Fruit fly (Drosophila melanogaster) whole organism, embryonic: ENCODE results near the gene CG7650.
A peak's percentile ranks its signal among the peaks of the same experiment; 100 is the strongest.

Experiments
- Aef1 ChIP-seq: fragments of 200-800 bp; sonication (Bioruptor generic); IDR thresholded peaks from 3 replicates; pipeline ENCODE4 v1.3.6; 2022; ENCODE audit warnings: missing biosample characterization, missing genetic modification characterization
- B-H2 ChIP-seq: fragments of 200-800 bp; sonication (Bioruptor generic); optimal IDR thresholded peaks from 2 replicates; lab custom pipeline; 2018; ENCODE audit warnings: missing biosample characterization, mild to moderate bottlenecking, missing genetic modification characterization
- BEAF-32 ChIP-seq: fragments of 200-800 bp; sonication (Bioruptor generic); optimal IDR thresholded peaks from 3 replicates; lab custom pipeline; 2017; ENCODE audit warnings: missing biosample characterization, missing genetic modification characterization, mild to moderate bottlenecking, moderate library complexity, missing genetic modification reagents
- CG10654 ChIP-seq: fragments of 200-800 bp; sonication (Bioruptor generic); optimal IDR thresholded peaks from 2 replicates; lab custom pipeline; 2016; ENCODE audit warnings: missing biosample characterization, missing genetic modification characterization
- CG11093 ChIP-seq: fragments of 200-800 bp; sonication (Bioruptor generic); IDR thresholded peaks from 3 replicates; pipeline ENCODE4 v1.3.6; 2022; ENCODE audit warnings: missing biosample characterization, missing genetic modification characterization
- CG12155 ChIP-seq: fragments of 200-800 bp; sonication (Bioruptor generic); optimal IDR thresholded peaks from 3 replicates; lab custom pipeline; 2016; ENCODE audit warnings: missing biosample characterization, missing genetic modification characterization
- CG12942 ChIP-seq: fragments of 200-800 bp; sonication (Bioruptor generic); optimal IDR thresholded peaks from 3 replicates; lab custom pipeline; 2016; ENCODE audit warnings: missing biosample characterization, missing genetic modification characterization
- CG13296 ChIP-seq: fragments of 200-800 bp; sonication (Bioruptor generic); optimal IDR thresholded peaks from 3 replicates; lab custom pipeline; 2018; ENCODE audit warnings: missing biosample characterization, mild to moderate bottlenecking, missing genetic modification characterization
- CG14050 ChIP-seq: fragments of 200-800 bp; sonication (Bioruptor generic); IDR thresholded peaks from 3 replicates; pipeline ENCODE4 v1.3.6; 2022; ENCODE audit warnings: missing biosample characterization, missing genetic modification characterization
- CG1832 ChIP-seq: fragments of 200-800 bp; sonication (Bioruptor generic); optimal IDR thresholded peaks from 2 replicates; lab custom pipeline; 2017; ENCODE audit warnings: missing biosample characterization, mild to moderate bottlenecking, missing genetic modification characterization, inconsistent platforms
- CG2120 ChIP-seq: fragments of 200-800 bp; sonication (Bioruptor generic); optimal IDR thresholded peaks from 3 replicates; lab custom pipeline; 2016; ENCODE audit warnings: missing biosample characterization, missing genetic modification characterization
- CG2678 ChIP-seq: fragments of 200-800 bp; sonication (Bioruptor generic); optimal IDR thresholded peaks from 3 replicates; lab custom pipeline; 2019; ENCODE audit warnings: missing biosample characterization, mild to moderate bottlenecking, missing genetic modification characterization, moderate library complexity
- CG2712 ChIP-seq: fragments of 200-800 bp; optimal IDR thresholded peaks from 3 replicates; lab custom pipeline; 2019; ENCODE audit warnings: missing biosample characterization, mild to moderate bottlenecking, missing genetic modification characterization, moderate library complexity
- CG31365 ChIP-seq: fragments of 200-800 bp; sonication (Bioruptor generic); optimal IDR thresholded peaks from 2 replicates; lab custom pipeline; 2018; ENCODE audit warnings: missing biosample characterization, mild to moderate bottlenecking, missing genetic modification characterization
- CG3847 ChIP-seq: fragments of 200-800 bp; sonication (Bioruptor generic); IDR thresholded peaks from 2 replicates; pipeline ENCODE4 v1.3.6; 2022; ENCODE audit warnings: missing biosample characterization, missing genetic modification characterization
- CG4282 ChIP-seq: fragments of 200-800 bp; sonication (Bioruptor generic); optimal IDR thresholded peaks from 2 replicates; lab custom pipeline; 2016; ENCODE audit warnings: missing biosample characterization, missing genetic modification characterization
- CG5180 ChIP-seq: fragments of 200-800 bp; sonication (Bioruptor generic); optimal IDR thresholded peaks from 3 replicates; lab custom pipeline; 2017; ENCODE audit warnings: missing biosample characterization, missing genetic modification characterization, mild to moderate bottlenecking, moderate library complexity, missing genetic modification reagents
- CG8478 ChIP-seq: fragments of >200 bp; optimal IDR thresholded peaks from 2 replicates; lab custom pipeline; 2018
- CG8765 ChIP-seq: fragments of 200-800 bp; sonication (Bioruptor generic); IDR thresholded peaks from 2 replicates; pipeline ENCODE4 v1.3.6; 2022; ENCODE audit warnings: missing biosample characterization, missing genetic modification characterization
- CG8944 ChIP-seq: fragments of 200-800 bp; sonication (Bioruptor generic); optimal IDR thresholded peaks from 3 replicates; lab custom pipeline; 2016; ENCODE audit warnings: missing biosample characterization, missing genetic modification characterization
- D ChIP-seq, 2 experiments: fragments of 200-800 bp in 1 of 2; fragments of >200 bp in 1 of 2; sonication (Bioruptor generic) in 1 of 2; optimal IDR thresholded peaks; 2 replicates in 1 of 2; 3 replicates in 1 of 2; lab custom pipeline; 2017; ENCODE audit warnings: mild to moderate bottlenecking in 1 of 2, missing biosample characterization in 1 of 2, missing genetic modification characterization in 1 of 2, missing genetic modification reagents in 1 of 2
- E2f1 ChIP-seq: fragments of 200-800 bp; sonication (Bioruptor generic); IDR thresholded peaks from 2 replicates; pipeline ENCODE4 v1.3.6; 2022; ENCODE audit warnings: missing biosample characterization, missing genetic modification characterization
- ERR ChIP-seq: fragments of 200-800 bp; sonication (Bioruptor generic); optimal IDR thresholded peaks from 2 replicates; lab custom pipeline; 2016; ENCODE audit warnings: missing biosample characterization, missing genetic modification characterization
- GATAe ChIP-seq: fragments of 200-800 bp; sonication (Bioruptor generic); conservative IDR thresholded peaks from 2 replicates; pipeline ENCODE4 v1.3.6; 2022; ENCODE audit warnings: missing biosample characterization, missing genetic modification characterization
- Jarid2 ChIP-seq: fragments of 200-800 bp; sonication (Bioruptor generic); optimal IDR thresholded peaks from 3 replicates; lab custom pipeline; 2017; ENCODE audit warnings: mild to moderate bottlenecking, missing biosample characterization, missing genetic modification reagents, missing genetic modification characterization
- Med ChIP-seq: fragments of 200-800 bp; sonication (Bioruptor generic); peaks from one replicate; lab custom pipeline; 2016; ENCODE audit warnings: missing biosample characterization, missing genetic modification characterization, mild to moderate bottlenecking, inconsistent platforms, moderate library complexity
- NC2α ChIP-seq: fragments of 200-800 bp; sonication (Bioruptor generic); optimal IDR thresholded peaks from 2 replicates; lab custom pipeline; 2016; ENCODE audit warnings: missing biosample characterization, missing genetic modification characterization
- Rfx ChIP-seq: fragments of 200-800 bp; sonication (Bioruptor generic); IDR thresholded peaks from 2 replicates; pipeline ENCODE4 v1.3.6; 2022; ENCODE audit warnings: missing biosample characterization, missing genetic modification characterization
- Sox100B ChIP-seq: fragments of 200-800 bp; sonication (Bioruptor generic); optimal IDR thresholded peaks from 3 replicates; lab custom pipeline; 2018; ENCODE audit warnings: missing biosample characterization, mild to moderate bottlenecking, missing genetic modification characterization
- Sry-δ ChIP-seq: fragments of 200-800 bp; sonication (Bioruptor generic); optimal IDR thresholded peaks from 2 replicates; lab custom pipeline; 2016; ENCODE audit warnings: missing biosample characterization, missing genetic modification characterization
- TFAM ChIP-seq: fragments of 200-800 bp; sonication (Bioruptor generic); optimal IDR thresholded peaks from 2 replicates; lab custom pipeline; 2017; ENCODE audit warnings: missing biosample characterization, missing genetic modification characterization, inconsistent platforms
- YL-1 ChIP-seq: fragments of 200-800 bp; sonication (Bioruptor generic); optimal IDR thresholded peaks from 3 replicates; lab custom pipeline; 2017; ENCODE audit warnings: missing biosample characterization, mild to moderate bottlenecking, missing genetic modification characterization
- br ChIP-seq: fragments of >200 bp; optimal IDR thresholded peaks from 2 replicates; lab custom pipeline; 2017
- cas ChIP-seq: fragments of 200-800 bp; sonication (Bioruptor generic); IDR thresholded peaks from 2 replicates; pipeline ENCODE4 v1.3.6; 2022; ENCODE audit warnings: missing biosample characterization, missing genetic modification characterization
- chinmo ChIP-seq: fragments of 200-800 bp; sonication (Bioruptor generic); IDR thresholded peaks from 4 replicates; pipeline ENCODE4 v1.3.6; 2022; ENCODE audit warnings: missing biosample characterization, missing genetic modification characterization; ENCODE audit not compliant: partially characterized antibody
- chn ChIP-seq: fragments of 200-800 bp; sonication (Bioruptor generic); optimal IDR thresholded peaks from 2 replicates; lab custom pipeline; 2016; ENCODE audit warnings: missing biosample characterization, missing genetic modification characterization
- ci ChIP-seq: fragments of 200-800 bp; sonication (Bioruptor generic); IDR thresholded peaks from 3 replicates; pipeline ENCODE4 v1.3.6; 2022; ENCODE audit warnings: missing biosample characterization, missing genetic modification characterization
- crc ChIP-seq: fragments of 200-800 bp; sonication (Bioruptor generic); optimal IDR thresholded peaks from 2 replicates; lab custom pipeline; 2016; ENCODE audit warnings: missing biosample characterization, missing genetic modification characterization
- dati ChIP-seq: fragments of 200-800 bp; sonication (Bioruptor generic); IDR thresholded peaks from 2 replicates; pipeline ENCODE4 v1.3.6; 2022; ENCODE audit warnings: missing biosample characterization, missing genetic modification characterization
- gce ChIP-seq: fragments of 200-800 bp; sonication (Bioruptor generic); IDR thresholded peaks from 3 replicates; pipeline ENCODE4 v1.3.6; 2022; ENCODE audit warnings: missing biosample characterization, missing genetic modification characterization
- hkb ChIP-seq, 2 experiments: fragments of 200-800 bp in 1 of 2; fragments of >200 bp in 1 of 2; sonication (Bioruptor generic) in 1 of 2; IDR thresholded peaks in 1 of 2; optimal IDR thresholded peaks in 1 of 2; 2 replicates each; pipeline versions ENCODE4 v1.3.6 to Lab custom; 2017 to 2022; ENCODE audit warnings: missing biosample characterization in 1 of 2, missing genetic modification characterization in 1 of 2
- knrl ChIP-seq: fragments of 200-800 bp; sonication (Bioruptor generic); IDR thresholded peaks from 3 replicates; pipeline ENCODE4 v1.3.6; 2022; ENCODE audit warnings: missing biosample characterization, missing genetic modification characterization; ENCODE audit not compliant: partially characterized antibody
- onecut ChIP-seq: fragments of 200-800 bp; sonication (Bioruptor generic); IDR thresholded peaks from 2 replicates; pipeline ENCODE4 v1.3.6; 2022; ENCODE audit warnings: missing biosample characterization, missing genetic modification characterization
- peb ChIP-seq: fragments of 200-800 bp; sonication (Bioruptor generic); IDR thresholded peaks from 2 replicates; pipeline ENCODE4 v1.3.6; 2022; ENCODE audit warnings: missing biosample characterization, missing genetic modification characterization
- phol ChIP-seq: fragments of 200-800 bp; sonication (Bioruptor generic); optimal IDR thresholded peaks from 3 replicates; lab custom pipeline; 2018; ENCODE audit warnings: missing biosample characterization, mild to moderate bottlenecking, missing genetic modification characterization, moderate library complexity
- pnt ChIP-seq: fragments of 200-800 bp; sonication (Bioruptor generic); optimal IDR thresholded peaks from 3 replicates; lab custom pipeline; 2016; ENCODE audit warnings: missing biosample characterization, missing genetic modification characterization
- repo ChIP-seq: fragments of 200-800 bp; sonication (Bioruptor generic); optimal IDR thresholded peaks from 2 replicates; lab custom pipeline; 2016; ENCODE audit warnings: missing biosample characterization, missing genetic modification characterization
- schlank ChIP-seq: fragments of 200-800 bp; sonication (Bioruptor generic); optimal IDR thresholded peaks from 2 replicates; lab custom pipeline; 2018; ENCODE audit warnings: missing biosample characterization, mild to moderate bottlenecking, missing genetic modification characterization
- sqz ChIP-seq: fragments of 200-800 bp; sonication (Bioruptor generic); optimal IDR thresholded peaks from 3 replicates; lab custom pipeline; 2018; ENCODE audit warnings: missing biosample characterization, mild to moderate bottlenecking, missing genetic modification characterization
- sug ChIP-seq: fragments of 200-800 bp; optimal IDR thresholded peaks from 2 replicates; lab custom pipeline; 2019; ENCODE audit warnings: missing biosample characterization, mild to moderate bottlenecking, missing genetic modification characterization, moderate library complexity
- toy ChIP-seq: fragments of 200-800 bp; sonication (Bioruptor generic); IDR thresholded peaks from 2 replicates; pipeline ENCODE4 v1.3.6; 2022; ENCODE audit warnings: missing biosample characterization, missing genetic modification characterization

The CG7650 gene

dm6 chr3L:15580487-15580886 is 29.7 kb downstream of the CG7650 start, which contains the start of the genes mrn and CG12301 (continued):
- TF ChIP-seq CG12942 (GFP tag; lab: Kevin White, UChicago): peak; percentile 51
- TF ChIP-seq CG13296: no peak
- TF ChIP-seq peb (GFP tag; lab: Robert Waterston, UW): peak; percentile 86
- peak; percentile 69 for TF ChIP-seq YL-1 (GFP tag; lab: Kevin White, UChicago)
- TF ChIP-seq CG8765 (GFP tag; lab: Robert Waterston, UW): peak; percentile 95
- TF ChIP-seq CG8478 (lab: Kevin White, UChicago): no peak
- peak; percentile 56; the same call in 2 of the 3 replicates for TF ChIP-seq CG14050 (GFP tag; lab: Robert Waterston, UW)
- no peak for TF ChIP-seq B-H2 (GFP tag; lab: Kevin White, UChicago)
- TF ChIP-seq E2f1 (GFP tag; lab: Robert Waterston, UW): peak; percentile 91
- TF ChIP-seq ci (GFP tag; lab: Robert Waterston, UW): peak; percentile 49; the same call in 1 of the 3 replicates
- TF ChIP-seq hkb (optimal IDR thresholded peaks at IDR 0.05; lab: Kevin White, UChicago): no peak
- TF ChIP-seq hkb (GFP tag; IDR thresholded peaks at IDR 0.05; lab: Robert Waterston, UW): peak; percentile 58
- TF ChIP-seq CG2712: peak; percentile 88
- no peak for TF ChIP-seq CG1832 (GFP tag; lab: Kevin White, UChicago)
- TF ChIP-seq CG3847 (GFP tag; lab: Robert Waterston, UW): peak; percentile 85
- peak; percentile 84 for TF ChIP-seq dati (GFP tag; lab: Robert Waterston, UW)
- TF ChIP-seq toy (GFP tag; lab: Robert Waterston, UW): 0 out of 2 replicates have a peak, but pooled peaks have one; percentile 39
- TF ChIP-seq ERR (GFP tag; lab: Kevin White, UChicago): no peak
- no peak for TF ChIP-seq Sox100B
- TF ChIP-seq pnt: peak; percentile 55
- peak; percentile 22 for TF ChIP-seq CG8944 (GFP tag; lab: Kevin White, UChicago)
- TF ChIP-seq BEAF-32 (GFP tag; lab: Kevin White, UChicago): peak; percentile 97
- TF ChIP-seq GATAe: peak; percentile 81
- TF ChIP-seq Jarid2 (GFP tag; lab: Kevin White, UChicago): no peak
- TF ChIP-seq CG31365 (tag; lab: Kevin White, UChicago): no peak
- peak; percentile 89 for TF ChIP-seq phol
- peak; percentile 82 for TF ChIP-seq CG12155 (GFP tag; lab: Kevin White, UChicago)
- peak; percentile 83; the same call in 2 of the 3 replicates for TF ChIP-seq gce
- TF ChIP-seq crc: no peak
- TF ChIP-seq Med: peak; percentile 91
- TF ChIP-seq schlank (tag; lab: Kevin White, UChicago): no peak
- TF ChIP-seq br: no peak
- TF ChIP-seq CG2120: peak; percentile 91
- TF ChIP-seq CG5180: no peak
- TF ChIP-seq chinmo (GFP tag; lab: Robert Waterston, UW): peak; percentile 83; the same call in 2 of the 4 replicates
- TF ChIP-seq knrl (GFP tag; lab: Robert Waterston, UW): peak; percentile 95
- peak; percentile 62 for TF ChIP-seq chn
- TF ChIP-seq CG4282 (GFP tag; lab: Kevin White, UChicago): no peak
- TF ChIP-seq D (optimal IDR thresholded peaks at IDR 0.05; lab: Kevin White, UChicago): no peak
- no peak for TF ChIP-seq D (GFP tag; optimal IDR thresholded peaks at IDR 0.05; lab: Kevin White, UChicago)
- TF ChIP-seq repo: no peak
- peak; percentile 92 for TF ChIP-seq Aef1
- peak; percentile 86 for TF ChIP-seq Sry-δ (GFP tag; lab: Kevin White, UChicago)
- peak; percentile 72 for TF ChIP-seq CG10654 (GFP tag; lab: Kevin White, UChicago)
- TF ChIP-seq CG11093: peak; percentile 90
- TF ChIP-seq TFAM (GFP tag; lab: Kevin White, UChicago): no peak
- TF ChIP-seq Rfx (GFP tag; lab: Robert Waterston, UW): peak; percentile 97
- no peak for TF ChIP-seq CG2678 (tag; lab: Kevin White, UChicago)
- no peak for TF ChIP-seq sug
- no peak for TF ChIP-seq sqz (GFP tag; lab: Kevin White, UChicago)
- peak; percentile 92 for TF ChIP-seq cas (GFP tag; lab: Robert Waterston, UW)
- TF ChIP-seq NC2α (GFP tag; lab: Kevin White, UChicago): no peak
- no peak; the same call in none of the 2 replicates for TF ChIP-seq onecut
